Worm (Caenorhabditis elegans) whole organism, young adult: Measurements from ENCODE around the gene ncr-1.

ENCODE experiments used
- B0035.1 ChIP-seq: sonication (generic microtip); optimal IDR thresholded peaks from 2 replicates; lab custom pipeline; 2016; ENCODE audit warnings: missing genetic modification characterization, mild to moderate bottlenecking, missing compliant biosample characterization, missing genotype, missing genetic modification reagents
- B0336.3 ChIP-seq: fragments of 200-800 bp; sonication (Bioruptor generic); IDR thresholded peaks from 2 replicates; pipeline ENCODE4 v1.3.6; 2022; ENCODE audit warnings: missing genetic modification characterization, missing compliant biosample characterization
- D2030.7 ChIP-seq: fragments of 200-800 bp; sonication (Bioruptor generic); IDR thresholded peaks from 2 replicates; pipeline ENCODE4 v1.3.6; 2022; ENCODE audit warnings: missing genetic modification reagents, missing genetic modification characterization, missing compliant biosample characterization
- F22D6.2 ChIP-seq: sonication (generic microtip); optimal IDR thresholded peaks from 2 replicates; lab custom pipeline; 2016; ENCODE audit warnings: mild to moderate bottlenecking, missing genetic modification characterization, missing compliant biosample characterization
- F37B4.10 ChIP-seq: fragments of 200-800 bp; sonication (Bioruptor generic); IDR thresholded peaks from 2 replicates; pipeline ENCODE4 v1.3.6; 2022; ENCODE audit warnings: missing genetic modification characterization, missing compliant biosample characterization
- F52B5.7 ChIP-seq: sonication (generic microtip); optimal IDR thresholded peaks from 2 replicates; lab custom pipeline; 2016; ENCODE audit warnings: mild to moderate bottlenecking, missing genetic modification characterization, missing compliant biosample characterization
- F55B11.4 ChIP-seq: sonication (generic microtip); optimal IDR thresholded peaks from 2 replicates; lab custom pipeline; 2016; ENCODE audit warnings: missing compliant biosample characterization, missing genetic modification characterization, borderline replicate concordance; ENCODE audit not compliant: insufficient read depth
- F57C9.4 ChIP-seq: sonication (generic microtip); optimal IDR thresholded peaks from 2 replicates; lab custom pipeline; 2017; ENCODE audit warnings: mild to moderate bottlenecking, missing genetic modification characterization, missing compliant biosample characterization
- T07F8.4 ChIP-seq: sonication (generic microtip); optimal IDR thresholded peaks from 2 replicates; lab custom pipeline; 2016; ENCODE audit warnings: mild to moderate bottlenecking, missing genetic modification characterization, moderate library complexity, missing compliant biosample characterization
- Y53F4B.3 ChIP-seq: fragments of 200-800 bp; sonication (Bioruptor generic); IDR thresholded peaks from 2 replicates; pipeline ENCODE4 v1.3.6; 2022; ENCODE audit warnings: missing genetic modification reagents, missing genetic modification characterization, missing compliant biosample characterization
- Y56A3A.18 ChIP-seq: fragments of 200-800 bp; sonication (Bioruptor generic); IDR thresholded peaks from 2 replicates; pipeline ENCODE4 v1.3.6; 2022; ENCODE audit warnings: missing genetic modification reagents, missing genetic modification characterization, missing compliant biosample characterization
- Y95B8A.8 ChIP-seq: fragments of 200-800 bp; sonication (Bioruptor generic); IDR thresholded peaks from 2 replicates; pipeline ENCODE4 v1.3.6; 2022; ENCODE audit warnings: missing genetic modification reagents, missing genetic modification characterization, missing compliant biosample characterization
- ZK185.1 ChIP-seq: sonication (generic microtip); optimal IDR thresholded peaks from 2 replicates; lab custom pipeline; 2016; ENCODE audit warnings: mild to moderate bottlenecking, missing genetic modification characterization, missing compliant biosample characterization; ENCODE audit not compliant: poor library complexity, severe bottlenecking
- atf-7 ChIP-seq: sonication (generic microtip); optimal IDR thresholded peaks from 2 replicates; lab custom pipeline; 2017; ENCODE audit warnings: mild to moderate bottlenecking, missing genetic modification characterization, missing compliant biosample characterization
- athp-1 ChIP-seq: sonication (generic microtip); optimal IDR thresholded peaks from 2 replicates; lab custom pipeline; 2017; ENCODE audit warnings: mild to moderate bottlenecking, missing genetic modification characterization, missing compliant biosample characterization
- bed-1 ChIP-seq: fragments of 200-800 bp; sonication (Bioruptor generic); IDR thresholded peaks from 2 replicates; pipeline ENCODE4 v1.3.6; 2022; ENCODE audit warnings: missing genetic modification reagents, missing genetic modification characterization, missing compliant biosample characterization
- cebp-2 ChIP-seq: fragments of 200-800 bp; sonication (Bioruptor generic); IDR thresholded peaks from 2 replicates; pipeline ENCODE4 v1.3.6; 2022; ENCODE audit warnings: missing genetic modification characterization, missing compliant biosample characterization
- ceh-100 ChIP-seq: fragments of 200-800 bp; sonication (Bioruptor generic); IDR thresholded peaks from 2 replicates; pipeline ENCODE4 v1.3.6; 2022; ENCODE audit warnings: missing genetic modification reagents, missing genetic modification characterization, missing compliant biosample characterization
- ceh-27 ChIP-seq: fragments of 200-800 bp; sonication (Bioruptor generic); optimal IDR thresholded peaks from 2 replicates; lab custom pipeline; 2018; ENCODE audit warnings: mild to moderate bottlenecking, missing genetic modification characterization, moderate library complexity, missing compliant biosample characterization
- ceh-79 ChIP-seq: sonication (generic microtip); optimal IDR thresholded peaks from 2 replicates; lab custom pipeline; 2017; ENCODE audit warnings: mild to moderate bottlenecking, missing genetic modification characterization, missing compliant biosample characterization
- die-1 ChIP-seq: sonication (generic microtip); optimal IDR thresholded peaks from 2 replicates; lab custom pipeline; 2016; ENCODE audit warnings: missing genotype, mild to moderate bottlenecking, missing genetic modification characterization, missing compliant biosample characterization
- dpff-1 ChIP-seq: sonication (generic microtip); optimal IDR thresholded peaks from 2 replicates; lab custom pipeline; 2017; ENCODE audit warnings: mild to moderate bottlenecking, missing genetic modification characterization, missing compliant biosample characterization
- egl-44 ChIP-seq: fragments of 200-800 bp; sonication (Bioruptor generic); IDR thresholded peaks from 2 replicates; pipeline ENCODE4 v1.3.6; 2022; ENCODE audit warnings: missing genetic modification reagents, missing genetic modification characterization, missing compliant biosample characterization
- egrh-3 ChIP-seq: fragments of 200-800 bp; sonication (Bioruptor generic); IDR thresholded peaks from 2 replicates; pipeline ENCODE4 v1.3.6; 2022; ENCODE audit warnings: missing genetic modification reagents, missing genetic modification characterization, missing compliant biosample characterization
- fkh-3 ChIP-seq: sonication (generic microtip); optimal IDR thresholded peaks from 2 replicates; lab custom pipeline; 2016; ENCODE audit warnings: mild to moderate bottlenecking, missing genetic modification characterization, missing compliant biosample characterization
- him-1 ChIP-seq: sonication (generic microtip); optimal IDR thresholded peaks from 2 replicates; lab custom pipeline; 2016; ENCODE audit warnings: missing genotype, missing genetic modification reagents, missing genetic modification characterization, missing compliant biosample characterization
- hlh-12 ChIP-seq: sonication (generic microtip); optimal IDR thresholded peaks from 2 replicates; lab custom pipeline; 2016; ENCODE audit warnings: missing genetic modification characterization, missing compliant biosample characterization
- hmg-1.2 ChIP-seq: fragments of 200-800 bp; sonication (Bioruptor generic); IDR thresholded peaks from 2 replicates; pipeline ENCODE4 v1.3.6; 2022; ENCODE audit warnings: missing genetic modification reagents, missing genetic modification characterization, missing compliant biosample characterization
- hmg-20 ChIP-seq: fragments of 200-800 bp; sonication (Bioruptor generic); IDR thresholded peaks from 2 replicates; pipeline ENCODE4 v1.3.6; 2022; ENCODE audit warnings: missing genetic modification reagents, missing genetic modification characterization, missing compliant biosample characterization
- lin-54 ChIP-seq: fragments of 200-800 bp; sonication (Bioruptor generic); optimal IDR thresholded peaks from 2 replicates; lab custom pipeline; 2018; ENCODE audit warnings: mild to moderate bottlenecking, missing genetic modification characterization, missing compliant biosample characterization
- lir-1 ChIP-seq: fragments of 200-800 bp; sonication (Bioruptor generic); conservative IDR thresholded peaks from 2 replicates; pipeline ENCODE4 v1.3.6; 2022; ENCODE audit warnings: missing genetic modification reagents, missing genetic modification characterization, missing compliant biosample characterization
- mes-4 ChIP-seq: sonication (generic microtip); optimal IDR thresholded peaks from 2 replicates; lab custom pipeline; 2016; ENCODE audit warnings: missing genotype, missing genetic modification characterization, missing compliant biosample characterization
- mxl-1 ChIP-seq: sonication (generic microtip); optimal IDR thresholded peaks from 2 replicates; lab custom pipeline; 2016; ENCODE audit warnings: missing genetic modification characterization, missing compliant biosample characterization
- nhr-80 ChIP-seq: sonication (generic microtip); optimal IDR thresholded peaks from 2 replicates; lab custom pipeline; 2016; ENCODE audit warnings: missing genetic modification characterization, missing compliant biosample characterization
- pha-4 ChIP-seq: fragments of 150-350 bp; sonication (generic microtip); optimal IDR thresholded peaks from 2 replicates; lab custom pipeline; 2014; ENCODE audit warnings: missing biosample characterization, missing genetic modification reagents, missing genetic modification characterization
- rcor-1 ChIP-seq: fragments of 200-800 bp; sonication (Bioruptor generic); IDR thresholded peaks from 2 replicates; pipeline ENCODE4 v1.3.6; 2022; ENCODE audit warnings: missing genetic modification reagents, missing genetic modification characterization, missing compliant biosample characterization
- rec-8 ChIP-seq, 2 experiments: sonication (generic microtip); optimal IDR thresholded peaks; 2 replicates each; lab custom pipeline; 2016; ENCODE audit warnings: mild to moderate bottlenecking in 2 of 2, missing genetic modification characterization in 2 of 2, missing genetic modification reagents in 2 of 2, missing genotype in 2 of 2, missing biosample characterization in 1 of 2, missing compliant biosample characterization in 1 of 2, moderate library complexity in 1 of 2
- sdz-38 ChIP-seq: sonication (generic microtip); optimal IDR thresholded peaks from 2 replicates; lab custom pipeline; 2016; ENCODE audit warnings: missing genotype, missing genetic modification characterization, missing compliant biosample characterization
- sea-2 ChIP-seq: fragments of 200-800 bp; sonication (Bioruptor generic); IDR thresholded peaks from 2 replicates; pipeline ENCODE4 v1.3.6; 2022; ENCODE audit warnings: missing genetic modification characterization, missing compliant biosample characterization
- snpc-1.1 ChIP-seq: sonication (generic microtip); optimal IDR thresholded peaks from 2 replicates; lab custom pipeline; 2017; ENCODE audit warnings: missing genetic modification characterization, mild to moderate bottlenecking, missing compliant biosample characterization, antibody characterized with exemption, moderate library complexity, missing genotype, missing genetic modification reagents; ENCODE audit not compliant: insufficient read depth
- snpc-3.4 ChIP-seq: sonication (generic microtip); optimal IDR thresholded peaks from 2 replicates; lab custom pipeline; 2017; ENCODE audit warnings: missing genetic modification characterization, mild to moderate bottlenecking, missing compliant biosample characterization, antibody characterized with exemption, moderate library complexity, missing genotype, missing genetic modification reagents
- somi-1 ChIP-seq: fragments of 200-800 bp; sonication (Bioruptor generic); optimal IDR thresholded peaks from 2 replicates; lab custom pipeline; 2018; ENCODE audit warnings: mild to moderate bottlenecking, missing genetic modification characterization, missing compliant biosample characterization
- tlf-1 ChIP-seq: fragments of 200-800 bp; sonication (Bioruptor generic); optimal IDR thresholded peaks from 2 replicates; lab custom pipeline; 2018; ENCODE audit warnings: mild to moderate bottlenecking, missing genetic modification characterization, missing compliant biosample characterization
- zfh-2 ChIP-seq: fragments of 200-800 bp; sonication (Bioruptor generic); conservative IDR thresholded peaks from 2 replicates; pipeline ENCODE4 v1.3.6; 2022; ENCODE audit warnings: missing genetic modification reagents, missing genetic modification characterization, missing compliant biosample characterization
- ztf-18 ChIP-seq: sonication (generic microtip); optimal IDR thresholded peaks from 2 replicates; lab custom pipeline; 2016; ENCODE audit warnings: missing genotype, mild to moderate bottlenecking, missing genetic modification characterization, missing compliant biosample characterization
- ztf-26 ChIP-seq: sonication (generic microtip); optimal IDR thresholded peaks from 2 replicates; lab custom pipeline; 2017; ENCODE audit warnings: missing genetic modification characterization, missing compliant biosample characterization

ncr-1 gene

DNA sequence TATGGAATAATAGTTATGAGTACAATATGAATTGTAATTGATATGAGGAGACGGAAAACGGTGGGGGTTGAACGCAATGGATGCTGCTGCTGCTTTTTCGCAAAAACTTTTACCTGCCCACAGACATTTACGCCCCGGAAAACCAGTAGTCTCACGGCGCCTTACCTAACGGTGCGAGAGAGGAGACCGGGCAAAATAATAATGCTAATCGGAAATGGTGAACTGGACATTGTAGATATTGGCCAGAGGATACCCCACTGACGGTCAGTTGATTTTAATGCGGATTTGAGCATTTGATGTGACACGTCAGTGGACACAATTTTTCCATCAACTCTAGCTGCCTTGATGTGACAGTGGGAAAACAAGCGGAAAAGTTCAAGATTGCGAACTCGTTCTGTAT is 40.4 kb downstream of the ncr-1 start, which contains the start of gene mltn-13:
TSS of gene mltn-13 (minus strand) at position 101 of the 400 bp plus-strand sequence.
- no peak for TF ChIP-seq ceh-79 (tag; lab: Kevin White, UChicago)
- 0 out of 2 replicates have a peak, but pooled peaks have one; percentile 10 for TF ChIP-seq zfh-2
- 0 out of 2 replicates have a peak, but pooled peaks have one; percentile 14 for TF ChIP-seq F37B4.10 (GFP tag; lab: Robert Waterston, UW)
- no peak for TF ChIP-seq egl-44 (GFP tag; lab: Robert Waterston, UW)

- TF ChIP-seq F55B11.4 (no peak), B0035.1 (no peak), Y95B8A.8 (GFP tag; lab: Robert Waterston, UW) (0 out of 2 replicates have a peak, but pooled peaks have one; percentile 19), Y56A3A.18 (GFP tag; lab: Robert Waterston, UW) (peak; percentile 66; the same call in 1 of the 2 replicates), nhr-80 (tag; lab: Kevin White, UChicago) (peak; percentile 25), athp-1 (tag; lab: Kevin White, UChicago) (peak; percentile 46), F57C9.4 (tag; lab: Kevin White, UChicago) (no peak), pha-4 (tag; lab: Kevin White, UChicago) (no peak), F52B5.7 (peak; percentile 20), mxl-1 (tag; lab: Kevin White, UChicago) (no peak), rec-8 (tag; optimal IDR thresholded peaks at IDR 0.05; lab: Kevin White, UChicago) (peak in 1 of 2 experiments; percentile 64), ceh-27 (peak; percentile 35), mes-4 (peak; percentile 40), atf-7 (tag; lab: Kevin White, UChicago) (peak; percentile 13), him-1 (tag; lab: Kevin White, UChicago) (peak; percentile 59), ztf-26 (peak; percentile 34), fkh-3 (tag; lab: Kevin White, UChicago) (no peak), F22D6.2 (no peak), T07F8.4 (tag; lab: Kevin White, UChicago) (peak; percentile 30), hlh-12 (tag; lab: Kevin White, UChicago) (peak; percentile 39), lir-1 (GFP tag; lab: Robert Waterston, UW) (0 out of 2 replicates have a peak, but pooled peaks have one; percentile 19), die-1 (tag; lab: Kevin White, UChicago) (peak; percentile 85), lin-54 (GFP tag; lab: Kevin White, UChicago) (peak; percentile 43), snpc-1.1 (tag; lab: Kevin White, UChicago) (peak; percentile 62), sea-2 (GFP tag; lab: Robert Waterston, UW) (0 out of 2 replicates have a peak, but pooled peaks have one; percentile 12), D2030.7 (peak; percentile 77), bed-1 (GFP tag; lab: Robert Waterston, UW) (no peak), hmg-20 (GFP tag; lab: Robert Waterston, UW) (peak; percentile 61; the same call in 1 of the 2 replicates), B0336.3 (GFP tag; lab: Robert Waterston, UW) (no peak), somi-1 (peak; percentile 29), rcor-1 (GFP tag; lab: Robert Waterston, UW) (peak; percentile 55), ztf-18 (tag; lab: Kevin White, UChicago) (peak; percentile 49), dpff-1 (peak; percentile 2), ZK185.1 (tag; lab: Kevin White, UChicago) (peak; percentile 21), egrh-3 (0 out of 2 replicates have a peak, but pooled peaks have one; percentile 17), F37B4.10 (GFP tag; lab: Robert Waterston, UW) (no peak), snpc-3.4 (tag; lab: Kevin White, UChicago) (peak; percentile 47), ceh-100 (GFP tag; lab: Robert Waterston, UW) (no peak), hmg-1.2 (GFP tag; lab: Robert Waterston, UW) (peak; percentile 77), tlf-1 (GFP tag; lab: Kevin White, UChicago) (no peak), sdz-38 (tag; lab: Kevin White, UChicago) (no peak), cebp-2 (GFP tag; lab: Robert Waterston, UW) (no peak), Y53F4B.3 (0 out of 2 replicates have a peak, but pooled peaks have one; percentile 17)
These were observed 43.8 kb downstream of the ncr-1 start for ce11 chrX:4444843-4445242.
